Fruit fly (Drosophila melanogaster): Measurements from ENCODE around the gene CtsK1.

CtsK1 gene

DNA sequence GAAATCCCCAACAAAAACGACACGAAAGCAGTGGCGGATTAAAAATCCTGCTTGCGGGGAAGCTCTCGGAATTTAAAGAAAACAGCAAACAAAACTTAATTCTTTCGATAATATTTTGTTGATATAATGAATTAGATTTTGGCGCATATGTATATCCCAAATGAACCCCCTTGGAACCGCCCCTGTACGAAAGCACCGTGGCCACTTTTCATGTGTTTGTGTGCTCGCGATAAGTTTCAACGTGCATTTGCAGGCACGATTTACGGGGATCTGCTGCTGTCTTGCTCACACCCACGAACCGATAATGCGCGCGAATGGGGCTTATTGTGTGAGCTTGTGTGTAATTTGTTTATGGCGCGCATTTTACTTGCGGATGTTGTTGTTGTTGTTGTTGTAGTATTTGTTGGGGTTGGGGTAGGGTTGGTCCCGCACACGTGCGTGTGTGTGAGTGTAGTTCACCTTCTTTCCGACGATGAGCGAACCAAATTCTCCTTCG lies 11.0 kb downstream of the CtsK1 start (continued):
- TF ChIP-seq Ravus (GFP tag; IDR thresholded peaks at IDR 0.05) (peak; percentile 83), CG16779 (GFP tag; IDR thresholded peaks at IDR 0.05) (peak; percentile 88), disco-r (GFP tag; optimal IDR thresholded peaks at IDR 0.05) (peak; percentile 87), unc-4 (GFP tag; IDR thresholded peaks at IDR 0.05; ENCODE audit: partially characterized antibody) (0 out of 2 replicates have a peak, but pooled peaks have one; percentile 25), trh (GFP tag; optimal IDR thresholded peaks at IDR 0.05) (peak; percentile 82), onecut (GFP tag; IDR thresholded peaks at IDR 0.05) (peak; percentile 90), mirr (GFP tag; optimal IDR thresholded peaks at IDR 0.05) (peak; percentile 88), ind (GFP tag; optimal IDR thresholded peaks at IDR 0.05) (peak; percentile 97), fu2 (GFP tag; optimal IDR thresholded peaks at IDR 0.05) (peak; percentile 93), amos (GFP tag; IDR thresholded peaks at IDR 0.05; ENCODE audit: partially characterized antibody) (peak; percentile 23; the same call in 1 of the 2 replicates), Hr78 (GFP tag; optimal IDR thresholded peaks at IDR 0.05) (peak in 1 of 2 experiments; percentile 82), GATAe (GFP tag; conservative IDR thresholded peaks at IDR 0.05) (peak; percentile 83), Mad (GFP tag; optimal IDR thresholded peaks at IDR 0.05) (peak; percentile 95), CG18619 (GFP tag; optimal IDR thresholded peaks at IDR 0.05) (peak; percentile 94), nerfin-1 (tag; optimal IDR thresholded peaks at IDR 0.05) (peak; percentile 94), CG31365 (tag; optimal IDR thresholded peaks at IDR 0.05) (peak; percentile 82), CG8089 (GFP tag; optimal IDR thresholded peaks at IDR 0.05) (peak; percentile 91), CG2120 (GFP tag; optimal IDR thresholded peaks at IDR 0.05) (peak; percentile 97), vfl (GFP tag; optimal IDR thresholded peaks at IDR 0.05) (peak; percentile 88), dati (GFP tag; IDR thresholded peaks at IDR 0.05) (peak; percentile 88), Mes4 (GFP tag; optimal IDR thresholded peaks at IDR 0.05) (peak; percentile 95), Oli (tag; optimal IDR thresholded peaks at IDR 0.05) (peak; percentile 96), sens (GFP tag) (peak; percentile 99), Rfx (GFP tag; IDR thresholded peaks at IDR 0.05) (peak; percentile 94), vnd (GFP tag; IDR thresholded peaks at IDR 0.05; ENCODE audit: partially characterized antibody) (no peak), dysf (GFP tag; IDR thresholded peaks at IDR 0.05) (peak; percentile 95), CG14860 (GFP tag; IDR thresholded peaks at IDR 0.05; ENCODE audit: partially characterized antibody) (no peak), CG9876 (GFP tag; optimal IDR thresholded peaks at IDR 0.05) (peak; percentile 87), Antp (GFP tag; optimal IDR thresholded peaks at IDR 0.05) (peak; percentile 97), bowl (GFP tag; IDR thresholded peaks at IDR 0.05) (peak; percentile 93), CG9727 (GFP tag; optimal IDR thresholded peaks at IDR 0.05) (peak; percentile 95), CG4360 (GFP tag; IDR thresholded peaks at IDR 0.05) (peak; percentile 91), Gug (GFP tag; IDR thresholded peaks at IDR 0.05) (peak; percentile 79), pros (GFP tag; optimal IDR thresholded peaks at IDR 0.05) (peak; percentile 50), CG17385 (GFP tag; optimal IDR thresholded peaks at IDR 0.05) (peak; percentile 91), dm (GFP tag; optimal IDR thresholded peaks at IDR 0.05) (peak; percentile 94), Myb (GFP tag; optimal IDR thresholded peaks at IDR 0.05) (peak; percentile 86), Lhr (GFP tag; optimal IDR thresholded peaks at IDR 0.05) (no peak), lab (GFP tag; optimal IDR thresholded peaks at IDR 0.05) (peak; percentile 97), br (optimal IDR thresholded peaks at IDR 0.05) (no peak), CG10147 (GFP tag; optimal IDR thresholded peaks at IDR 0.05) (peak; percentile 88), CrebB (tag; optimal IDR thresholded peaks at IDR 0.05) (peak; percentile 87), Bdp1 (GFP tag; optimal IDR thresholded peaks at IDR 0.05) (peak; percentile 87), caup (GFP tag; optimal IDR thresholded peaks at IDR 0.05; ENCODE audit: severe bottlenecking) (peak; percentile 95), eyg (GFP tag; optimal IDR thresholded peaks at IDR 0.05) (peak; percentile 93), CG17568 (GFP tag; optimal IDR thresholded peaks at IDR 0.05) (no peak), CG14441 (GFP tag; IDR thresholded peaks at IDR 0.05) (peak; percentile 98), Fer2 (tag; optimal IDR thresholded peaks at IDR 0.05) (peak; percentile 82), zen (tag; optimal IDR thresholded peaks at IDR 0.05) (peak; percentile 87), CG4730 (GFP tag; IDR thresholded peaks at IDR 0.05) (peak; percentile 91), Tbp (GFP tag; optimal IDR thresholded peaks at IDR 0.05) (no peak)

Data from whole organism, embryonic.